Worm (Caenorhabditis elegans): ENCODE data around the gene F58B4.6.

Gene F58B4.6

DNA sequence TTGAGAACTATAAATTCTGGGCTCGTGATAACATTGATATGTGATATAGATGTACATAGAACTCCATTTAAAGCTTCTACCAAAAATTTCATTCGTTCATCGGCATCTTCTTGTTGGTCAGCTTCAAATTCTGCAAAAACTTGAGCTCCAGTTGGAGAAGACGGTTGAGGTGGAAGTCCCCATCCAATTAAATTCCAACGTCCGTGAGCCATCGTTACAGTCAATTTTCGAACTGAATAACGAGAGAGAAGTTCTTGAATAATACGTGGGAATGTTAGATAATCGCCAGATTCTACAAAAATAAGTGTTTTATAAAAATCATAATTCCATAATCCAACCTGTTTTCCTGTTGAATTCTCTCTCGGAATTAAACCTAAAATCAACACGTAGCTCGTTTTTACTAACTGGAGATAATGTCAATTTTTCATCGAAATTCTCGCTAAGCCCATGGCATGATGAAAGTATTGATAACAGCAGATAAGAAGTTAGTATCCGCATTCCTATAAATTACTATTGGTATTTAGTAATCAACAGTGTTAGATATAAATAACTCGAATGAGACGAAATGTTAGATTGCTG, 33.6 kb downstream of the F58B4.6 start, which contains the start of gene pigt-1:
Gene pigt-1 (minus strand): TSS at position 500 of the 579 bp plus-strand sequence.
- TF ChIP-seq unc-62 (GFP tag; optimal IDR thresholded peaks at IDR 0.05): no peak

DNA sequence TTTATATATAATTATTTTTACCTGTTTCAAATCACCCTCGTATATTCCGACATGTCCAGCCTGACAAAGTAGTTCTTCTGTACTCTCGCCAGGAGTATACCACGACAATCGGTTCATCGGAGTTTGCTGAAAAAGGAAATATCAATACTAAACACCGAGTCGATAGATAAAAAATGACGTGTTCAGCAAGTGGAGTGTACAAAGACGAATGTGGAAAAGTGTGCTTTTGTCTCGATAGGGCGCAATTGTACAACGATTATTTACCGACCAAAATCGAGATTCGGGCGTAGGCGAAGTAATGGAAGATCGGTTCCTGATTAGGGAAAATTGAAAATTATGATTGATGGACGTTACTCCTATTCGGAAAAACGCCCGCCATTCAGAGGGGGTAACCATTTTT, 35.7 kb downstream of the F58B4.6 start, which contains the start of gene vps-36:
Gene vps-36 (minus strand): TSS at position 126 of the 400 bp plus-strand sequence.
- no peak for TF ChIP-seq unc-62 (GFP tag; optimal IDR thresholded peaks at IDR 0.05)

DNA sequence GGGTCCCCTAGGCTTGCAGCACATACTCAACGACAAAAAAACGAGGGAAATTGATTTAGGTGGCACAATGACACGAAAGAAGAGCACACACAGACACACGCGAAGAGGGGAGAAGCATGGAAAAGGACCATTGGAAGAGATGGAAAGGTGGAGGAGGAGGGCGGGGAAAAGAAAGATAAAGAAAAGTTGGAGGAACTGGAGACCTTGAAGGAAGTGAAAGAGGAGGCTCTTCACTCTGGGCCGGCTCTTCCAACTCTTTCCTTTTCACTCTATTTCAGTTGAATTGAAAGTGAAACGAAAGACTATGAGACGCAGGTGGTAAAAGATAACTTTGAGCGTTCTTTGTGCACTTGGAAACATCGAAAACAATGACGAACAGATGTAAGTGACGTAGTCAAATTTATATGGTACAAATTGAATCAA, 36.6 kb downstream of the F58B4.6 start:
- no peak for TF ChIP-seq unc-62 (GFP tag; optimal IDR thresholded peaks at IDR 0.05)

DNA sequence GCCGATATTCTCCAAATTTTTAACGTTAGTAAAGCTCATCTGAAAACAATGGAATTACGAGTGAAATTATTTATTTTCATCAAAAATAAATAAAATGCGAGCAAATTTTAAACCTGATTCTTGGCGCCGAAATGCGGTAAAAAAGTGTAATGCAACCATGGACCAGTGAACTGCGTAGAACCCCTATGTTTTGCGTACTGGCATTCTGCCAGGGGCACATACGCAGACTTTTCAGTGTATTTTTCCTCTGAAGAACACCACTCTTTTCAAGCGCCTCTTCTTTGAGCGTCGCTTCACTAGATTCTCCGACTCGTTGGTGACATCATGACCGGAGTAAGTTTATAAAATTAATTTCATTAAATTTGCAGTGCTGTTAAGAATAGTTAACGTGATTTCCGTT, 40.7 kb downstream of the F58B4.6 start, which contains the start of the genes ctf-4 and eef-1G:
Gene ctf-4 (minus strand): TSS at position 39 of the 400 bp plus-strand sequence.
Gene eef-1G (plus strand): TSS at position 219 of the 400 bp plus-strand sequence.
- no peak for TF ChIP-seq unc-62 (GFP tag; optimal IDR thresholded peaks at IDR 0.05)

DNA sequence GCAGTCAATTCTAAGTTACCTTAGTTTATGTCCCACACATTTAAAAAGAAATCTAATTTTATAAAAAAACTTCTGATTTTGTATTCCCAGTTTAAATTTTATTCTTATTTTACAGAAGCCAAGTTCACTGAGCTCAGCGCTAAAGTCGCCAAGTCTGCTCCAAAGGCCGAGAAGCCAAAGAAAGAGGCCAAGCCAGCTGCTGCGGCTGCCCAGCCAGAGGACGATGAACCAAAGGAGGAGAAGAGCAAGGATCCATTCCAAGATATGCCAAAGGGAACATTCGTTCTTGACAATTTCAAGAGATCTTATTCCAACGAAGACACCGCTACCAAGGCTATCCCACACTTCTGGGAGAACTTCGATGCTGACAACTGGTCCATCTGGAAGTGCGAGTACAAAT, 42.0 kb downstream of the F58B4.6 start:
- TF ChIP-seq unc-62 (GFP tag; optimal IDR thresholded peaks at IDR 0.05): no peak

DNA sequence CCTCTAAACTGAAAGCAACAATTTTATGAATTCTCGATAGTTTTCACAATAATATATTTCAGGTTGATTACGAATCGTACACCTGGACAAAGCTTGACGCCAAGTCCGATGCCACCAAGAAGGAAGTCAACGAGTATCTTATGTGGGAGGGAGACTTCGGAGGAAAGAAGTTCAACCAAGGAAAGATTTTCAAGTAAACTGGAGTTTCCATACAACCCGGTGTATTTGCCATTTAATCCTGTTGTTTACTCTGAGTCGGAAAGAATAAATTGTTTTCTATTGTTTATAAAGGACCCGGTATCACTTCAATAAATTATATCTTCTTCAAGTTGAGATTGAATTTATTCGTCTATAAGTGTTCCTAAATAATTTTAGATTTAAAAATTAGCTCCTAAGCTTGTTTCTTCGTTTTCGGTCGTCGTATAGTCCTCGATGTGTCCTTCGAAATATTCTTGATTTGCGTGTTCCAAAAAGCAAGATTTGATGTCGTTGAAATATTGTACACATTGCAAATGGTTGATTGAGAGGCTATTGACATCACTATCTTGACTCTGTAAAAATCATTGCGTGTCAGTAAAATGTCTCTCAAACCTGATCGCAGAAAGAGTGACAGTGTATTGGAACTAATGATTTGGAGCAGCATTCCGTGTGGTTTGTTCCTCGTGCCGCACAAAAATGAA, 42.9 kb downstream of the F58B4.6 start:
- TF ChIP-seq unc-62 (GFP tag; optimal IDR thresholded peaks at IDR 0.05): no peak

DNA sequence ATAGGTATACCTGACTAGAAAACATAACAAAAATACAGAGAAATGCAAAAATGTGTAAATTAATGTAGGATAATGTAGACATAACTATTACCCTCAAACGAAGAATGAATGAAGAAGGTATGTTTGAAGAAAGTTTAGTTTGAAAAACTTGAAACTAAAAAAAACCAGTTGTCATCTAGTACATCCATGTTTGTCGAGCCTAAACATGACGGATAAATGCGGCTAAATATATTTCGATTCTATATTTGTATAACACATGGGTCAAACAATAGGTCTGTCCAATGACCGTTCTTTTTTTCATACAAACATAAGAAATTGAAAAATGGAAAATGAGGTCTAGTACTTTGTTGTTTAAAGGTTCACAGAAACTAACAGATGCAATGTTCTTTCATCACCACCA, 45.2 kb downstream of the F58B4.6 start, which contains the start of gene F17C11.22:
Gene F17C11.22 (minus strand): TSS at position 101 of the 400 bp plus-strand sequence.
- TF ChIP-seq unc-62 (GFP tag; optimal IDR thresholded peaks at IDR 0.05): no peak

DNA sequence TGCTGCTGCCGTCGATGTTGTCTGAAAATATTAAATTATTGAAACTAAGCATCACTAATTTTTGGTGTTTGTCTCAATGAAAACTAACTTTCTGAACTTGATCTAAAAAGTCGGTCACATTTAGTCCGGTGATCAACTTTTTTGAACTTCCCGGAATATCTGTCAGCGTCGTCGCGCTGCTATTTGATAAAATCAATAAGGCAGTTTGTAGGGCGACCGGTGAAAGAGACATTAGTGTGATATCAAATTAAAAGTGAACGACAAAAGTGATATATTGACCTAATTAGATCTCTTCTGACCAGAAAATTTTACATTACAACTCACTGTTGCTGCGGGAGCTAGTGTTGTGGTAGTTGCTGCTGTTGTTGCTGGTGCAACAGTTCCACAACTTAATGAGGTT, 46.1 kb downstream of the F58B4.6 start:
- TF ChIP-seq unc-62 (GFP tag; optimal IDR thresholded peaks at IDR 0.05): no peak

DNA sequence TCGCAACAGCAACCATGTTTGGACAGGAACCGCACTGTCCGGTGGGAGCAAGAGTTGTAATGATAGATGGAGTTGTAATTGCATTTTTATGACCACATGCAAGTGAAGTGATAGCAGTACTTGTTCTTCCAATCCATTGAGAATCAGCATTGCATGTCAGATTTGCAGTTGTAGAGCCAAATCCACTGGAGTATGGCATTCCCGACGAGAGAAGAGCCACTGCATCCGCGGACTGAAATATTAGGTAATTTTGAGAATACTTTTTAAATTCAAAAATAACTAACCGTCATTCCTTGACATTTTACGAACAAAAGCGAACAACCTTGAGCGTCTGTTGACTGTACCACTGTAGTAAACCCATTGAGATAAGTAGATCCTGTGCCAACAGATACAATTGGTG, 50.3 kb downstream of the F58B4.6 start:
- TF ChIP-seq unc-62 (GFP tag; optimal IDR thresholded peaks at IDR 0.05): no peak
